Fruit fly (Drosophila melanogaster): Measurements from ENCODE around the gene CG32176.
A peak's percentile ranks its signal among the peaks of the same experiment; 100 is the strongest.

CG32176 gene

dm6 chr3L:17486794-17487726 is 53.4 kb downstream of the CG32176 start, which contains the start of gene Oatp74D:
Gene Oatp74D (plus strand): TSS chr3L:17487118.
- TF ChIP-seq rn (GFP tag; IDR thresholded peaks at IDR 0.05) (no peak), CG15710 (tag; optimal IDR thresholded peaks at IDR 0.05) (no peak), CG8159 (tag; optimal IDR thresholded peaks at IDR 0.05) (peak; percentile 4), CG17806 (tag; optimal IDR thresholded peaks at IDR 0.05) (peak; percentile 30), CG14655 (GFP tag; optimal IDR thresholded peaks at IDR 0.05) (peak; percentile 22), CG4496 (GFP tag; IDR thresholded peaks at IDR 0.05) (peak; percentile 86), CG8301 (tag; optimal IDR thresholded peaks at IDR 0.05) (peak; percentile 34), CG32121 (GFP tag; IDR thresholded peaks at IDR 0.05) (peak; percentile 49; the same call in 1 of the 2 replicates), CG13204 (GFP tag; optimal IDR thresholded peaks at IDR 0.05) (peak; percentile 86), gl (tag; optimal IDR thresholded peaks at IDR 0.05) (no peak), Pif1B (GFP tag; optimal IDR thresholded peaks at IDR 0.05) (no peak), EcR (GFP tag; optimal IDR thresholded peaks at IDR 0.05) (peak; percentile 85), Snoo (tag; optimal IDR thresholded peaks at IDR 0.05) (peak; percentile 37), D1 (tag; optimal IDR thresholded peaks at IDR 0.05) (no peak), Pif1A (GFP tag; optimal IDR thresholded peaks at IDR 0.05) (peak; percentile 71), CG34367 (tag; optimal IDR thresholded peaks at IDR 0.05) (no peak), fd96Ca (GFP tag; IDR thresholded peaks at IDR 0.05) (no peak; the same call in 1 of the 3 replicates), CG12605 (GFP tag; IDR thresholded peaks at IDR 0.05) (peak; percentile 77), Ets98B (GFP tag; IDR thresholded peaks at IDR 0.05) (peak; percentile 77), CG9948 (tag; optimal IDR thresholded peaks at IDR 0.05) (peak; percentile 32), CG10348 (GFP tag; IDR thresholded peaks at IDR 0.05) (no peak)
